Worm (Caenorhabditis elegans) whole organism, mixed stage, embryonic: ENCODE measurements around the gene W02B12.16.
A peak's percentile ranks its signal among the peaks of the same experiment; 100 is the strongest.

Experiments used
- M03D4.4 ChIP-seq: sonication (generic microtip); optimal IDR thresholded peaks from 2 replicates; lab custom pipeline; 2017; ENCODE audit warnings: mild to moderate bottlenecking, missing genetic modification characterization, missing compliant biosample characterization
- bed-3 ChIP-seq: fragments of 200-800 bp; sonication (Bioruptor generic); optimal IDR thresholded peaks from 3 replicates; lab custom pipeline; 2018; ENCODE audit warnings: mild to moderate bottlenecking, missing genetic modification characterization, moderate library complexity, missing compliant biosample characterization
- blmp-1 ChIP-seq: fragments of 150-350 bp; optimal IDR thresholded peaks from 2 replicates; lab custom pipeline; 2014; ENCODE audit warnings: missing biosample characterization, missing genetic modification characterization
- ceh-39 ChIP-seq: fragments of 150-350 bp; optimal IDR thresholded peaks from 2 replicates; lab custom pipeline; 2014; ENCODE audit warnings: missing biosample characterization, missing genetic modification characterization
- ceh-43 ChIP-seq: fragments of 200-800 bp; sonication (Bioruptor generic); optimal IDR thresholded peaks from 2 replicates; lab custom pipeline; 2018; ENCODE audit warnings: mild to moderate bottlenecking, missing genetic modification characterization, moderate library complexity, missing compliant biosample characterization
- ceh-83 ChIP-seq: fragments of 200-800 bp; sonication (Bioruptor generic); optimal IDR thresholded peaks from 2 replicates; lab custom pipeline; 2018; ENCODE audit warnings: mild to moderate bottlenecking, missing genetic modification characterization, missing compliant biosample characterization
- ces-1 ChIP-seq: fragments of 150-350 bp; optimal IDR thresholded peaks from 2 replicates; lab custom pipeline; 2014; ENCODE audit warnings: missing biosample characterization, missing genetic modification reagents, missing genetic modification characterization
- cnd-1 ChIP-seq: fragments of 200-800 bp; sonication (Bioruptor generic); optimal IDR thresholded peaks from 2 replicates; lab custom pipeline; 2018; ENCODE audit warnings: mild to moderate bottlenecking, missing genetic modification characterization, missing compliant biosample characterization
- flh-1 ChIP-seq: fragments of 200-800 bp; sonication (Bioruptor generic); optimal IDR thresholded peaks from 2 replicates; lab custom pipeline; 2018; ENCODE audit warnings: mild to moderate bottlenecking, missing genetic modification characterization, moderate library complexity, missing compliant biosample characterization
- ham-2 ChIP-seq: fragments of 200-800 bp; sonication (Bioruptor generic); optimal IDR thresholded peaks from 2 replicates; lab custom pipeline; 2018; ENCODE audit warnings: mild to moderate bottlenecking, missing genetic modification characterization, missing compliant biosample characterization
- hlh-1 ChIP-seq: fragments of 150-350 bp; optimal IDR thresholded peaks from 2 replicates; lab custom pipeline; 2014; ENCODE audit warnings: missing biosample characterization, missing genetic modification reagents, missing genetic modification characterization
- lin-13 ChIP-seq: fragments of 150-350 bp; optimal IDR thresholded peaks from 2 replicates; lab custom pipeline; 2014; ENCODE audit warnings: missing biosample characterization, missing genetic modification characterization
- lin-32 ChIP-seq: fragments of 200-800 bp; sonication (Bioruptor generic); optimal IDR thresholded peaks from 2 replicates; lab custom pipeline; 2018; ENCODE audit warnings: mild to moderate bottlenecking, missing genetic modification characterization, missing compliant biosample characterization
- mab-5 ChIP-seq: fragments of 150-350 bp; optimal IDR thresholded peaks from 2 replicates; lab custom pipeline; 2014; ENCODE audit warnings: missing biosample characterization, missing genetic modification characterization
- mep-1 ChIP-seq: fragments of 150-350 bp; optimal IDR thresholded peaks from 2 replicates; lab custom pipeline; 2017; ENCODE audit warnings: missing biosample characterization, missing genetic modification reagents, missing genetic modification characterization, inconsistent platforms
- mls-2 ChIP-seq: sonication (generic microtip); optimal IDR thresholded peaks from 2 replicates; lab custom pipeline; 2016; ENCODE audit warnings: mild to moderate bottlenecking, missing genetic modification characterization, moderate library complexity, missing compliant biosample characterization
- nhr-12 ChIP-seq: fragments of 150-350 bp; optimal IDR thresholded peaks from 2 replicates; lab custom pipeline; 2014; ENCODE audit warnings: missing biosample characterization, missing genetic modification characterization
- nhr-2 ChIP-seq: fragments of 150-350 bp; optimal IDR thresholded peaks from 2 replicates; lab custom pipeline; 2014; ENCODE audit warnings: missing biosample characterization, missing genetic modification characterization
- nhr-237 ChIP-seq: fragments of 150-350 bp; optimal IDR thresholded peaks from 2 replicates; lab custom pipeline; 2014; ENCODE audit warnings: missing biosample characterization, missing genetic modification characterization
- nhr-76 ChIP-seq: sonication (generic microtip); optimal IDR thresholded peaks from 2 replicates; lab custom pipeline; 2017; ENCODE audit warnings: missing biosample characterization, missing genetic modification characterization
- pha-4 ChIP-seq: fragments of 150-350 bp; optimal IDR thresholded peaks from 2 replicates; lab custom pipeline; 2018; ENCODE audit warnings: missing biosample characterization, missing genetic modification reagents, missing genetic modification characterization
- sem-2 ChIP-seq: fragments of 200-800 bp; sonication (Bioruptor generic); optimal IDR thresholded peaks from 2 replicates; lab custom pipeline; 2018; ENCODE audit warnings: mild to moderate bottlenecking, missing genetic modification characterization, missing compliant biosample characterization
- snpc-4 ChIP-seq: fragments of 150-350 bp; optimal IDR thresholded peaks from 2 replicates; lab custom pipeline; 2014; ENCODE audit warnings: missing biosample characterization, missing genetic modification characterization
- sptf-1 ChIP-seq: sonication (generic microtip); optimal IDR thresholded peaks from 2 replicates; lab custom pipeline; 2017; ENCODE audit warnings: mild to moderate bottlenecking, missing genetic modification characterization, moderate library complexity, missing compliant biosample characterization
- tbx-8 ChIP-seq: fragments of 200-800 bp; sonication (Bioruptor generic); optimal IDR thresholded peaks from 2 replicates; lab custom pipeline; 2018; ENCODE audit warnings: mild to moderate bottlenecking, missing genetic modification characterization, moderate library complexity, missing compliant biosample characterization
- unc-120 ChIP-seq: sonication (generic microtip); optimal IDR thresholded peaks from 2 replicates; lab custom pipeline; 2017; ENCODE audit warnings: missing genetic modification characterization, missing compliant biosample characterization; ENCODE audit not compliant: poor library complexity, severe bottlenecking
- unc-39 ChIP-seq: fragments of 150-350 bp; optimal IDR thresholded peaks from 2 replicates; lab custom pipeline; 2014; ENCODE audit warnings: missing biosample characterization, missing genetic modification characterization
- unc-62 ChIP-seq: fragments of 150-350 bp; optimal IDR thresholded peaks from 2 replicates; lab custom pipeline; 2014; ENCODE audit warnings: missing biosample characterization, missing genetic modification reagents, missing genetic modification characterization
- zip-8 ChIP-seq: fragments of 150-350 bp; optimal IDR thresholded peaks from 2 replicates; lab custom pipeline; 2014; ENCODE audit warnings: missing biosample characterization, missing genetic modification characterization
- ztf-11 ChIP-seq: fragments of 150-350 bp; optimal IDR thresholded peaks from 2 replicates; lab custom pipeline; 2014; ENCODE audit warnings: missing biosample characterization, missing genetic modification characterization

W02B12.16 gene

DNA sequence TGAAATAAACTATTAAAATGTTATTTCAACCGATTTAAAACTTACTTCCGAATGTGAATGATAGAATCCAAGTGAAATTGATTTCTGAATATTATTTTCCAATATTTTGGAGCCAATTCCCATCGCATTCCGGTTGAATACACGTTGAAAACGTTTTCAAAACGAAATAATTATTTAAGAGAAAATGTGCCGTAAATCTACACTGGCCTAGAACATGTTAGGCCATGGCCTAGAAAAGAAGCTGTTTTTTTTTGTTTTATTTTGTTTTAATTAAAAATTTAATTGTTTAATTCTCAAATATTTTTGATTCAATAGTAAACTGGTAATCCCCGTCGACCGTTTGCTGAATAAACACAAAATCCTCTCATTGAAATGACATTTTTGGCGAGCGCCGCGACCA is 12.4 kb downstream of the W02B12.16 start:
- peak; percentile 29 for TF ChIP-seq ces-1 (GFP tag; lab: Kevin White, UChicago)
- TF ChIP-seq zip-8 (tag; lab: Kevin White, UChicago), result no peak

DNA sequence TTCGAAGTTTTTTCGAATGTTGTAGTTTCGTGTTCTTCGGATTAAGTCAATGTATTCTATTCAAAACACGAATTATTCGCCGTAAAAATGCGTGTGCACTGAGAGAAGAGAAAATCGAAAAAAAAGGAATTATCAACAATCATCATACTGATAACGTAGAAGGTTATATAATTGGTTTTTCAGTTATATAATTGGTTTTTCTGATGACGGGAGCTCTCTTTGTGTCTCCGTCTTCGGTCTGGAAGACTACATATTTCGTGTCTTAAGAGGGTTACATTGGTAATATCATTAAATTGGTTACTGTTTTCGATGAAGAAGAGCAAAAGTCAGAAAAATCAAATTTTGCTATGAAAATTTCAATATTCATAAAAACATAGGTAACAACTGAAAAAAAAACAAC is 16.4 kb downstream of the W02B12.16 start:
- TF ChIP-seq zip-8 (tag; lab: Kevin White, UChicago) (no peak), bed-3 (GFP tag; lab: Kevin White, UChicago) (no peak), unc-120 (tag; lab: Kevin White, UChicago) (no peak), nhr-237 (no peak), ceh-43 (GFP tag; lab: Kevin White, UChicago) (no peak), pha-4 (tag; lab: Kevin White, UChicago) (no peak), sem-2 (GFP tag; lab: Kevin White, UChicago) (no peak), snpc-4 (tag; lab: Kevin White, UChicago) (no peak), nhr-12 (tag; lab: Kevin White, UChicago) (no peak), unc-39 (tag; lab: Kevin White, UChicago) (no peak), tbx-8 (no peak), ceh-83 (GFP tag; lab: Kevin White, UChicago) (no peak), blmp-1 (no peak), nhr-76 (no peak), M03D4.4 (tag; lab: Kevin White, UChicago) (no peak)

DNA sequence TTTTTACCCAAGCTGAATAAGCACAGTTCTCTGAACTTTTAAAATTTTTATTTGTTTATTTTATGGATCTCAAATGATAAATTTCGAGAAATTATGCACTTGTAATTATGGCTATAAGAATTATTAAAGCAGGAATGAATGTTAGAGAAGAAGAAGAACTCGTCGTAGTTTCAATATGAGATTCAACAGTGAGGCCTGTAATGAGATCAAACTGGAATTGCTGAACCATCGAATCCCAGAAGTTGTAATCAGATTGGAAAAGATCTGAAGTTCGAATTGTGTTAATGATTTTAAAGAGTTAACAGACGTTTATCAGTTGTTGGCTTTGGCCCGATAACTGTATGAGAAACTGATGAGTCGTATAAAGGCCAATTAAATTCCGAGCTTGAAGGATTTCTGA is 20.6 kb downstream of the W02B12.16 start:
- no peak for TF ChIP-seq sem-2 (GFP tag; lab: Kevin White, UChicago)
- TF ChIP-seq nhr-2 (tag; lab: Kevin White, UChicago), result no peak
- TF ChIP-seq mep-1, result no peak
- TF ChIP-seq ceh-83 (GFP tag; lab: Kevin White, UChicago), result no peak
- no peak for TF ChIP-seq snpc-4 (tag; lab: Kevin White, UChicago)
- TF ChIP-seq nhr-237, result no peak

DNA sequence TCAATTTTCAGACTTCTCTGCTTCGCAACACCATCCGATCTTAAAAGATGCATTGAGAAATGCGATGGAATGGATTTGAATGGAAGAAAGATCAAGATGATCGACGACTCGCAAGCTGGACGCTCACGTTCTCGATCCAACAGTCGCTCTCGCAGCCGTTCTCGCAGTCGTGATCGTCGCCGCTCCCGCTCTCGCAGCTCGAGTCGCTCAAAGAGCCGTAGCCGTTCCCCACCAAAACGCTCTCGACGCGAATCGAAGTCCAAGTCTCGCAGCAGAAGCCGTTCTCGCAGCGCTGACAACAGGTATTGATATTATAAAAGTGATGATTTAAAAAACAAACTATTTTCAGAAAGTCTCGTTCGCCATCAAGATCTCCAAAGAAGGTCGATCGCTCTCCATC is 21.2 kb downstream of the W02B12.16 start:
- TF ChIP-seq ham-2 (GFP tag; lab: Kevin White, UChicago) (no peak), mls-2 (no peak), unc-120 (tag; lab: Kevin White, UChicago) (no peak), sptf-1 (tag; lab: Kevin White, UChicago) (no peak), hlh-1 (tag; lab: Kevin White, UChicago) (no peak), tbx-8 (no peak), lin-32 (GFP tag; lab: Kevin White, UChicago) (no peak), unc-62 (GFP tag; lab: Kevin White, UChicago) (no peak), mep-1 (no peak), ces-1 (GFP tag; lab: Kevin White, UChicago) (no peak), nhr-12 (tag; lab: Kevin White, UChicago) (no peak), unc-39 (tag; lab: Kevin White, UChicago) (no peak), flh-1 (no peak), ztf-11 (tag; lab: Kevin White, UChicago) (no peak), snpc-4 (tag; lab: Kevin White, UChicago) (no peak), cnd-1 (no peak), M03D4.4 (tag; lab: Kevin White, UChicago) (no peak), lin-13 (tag; lab: Kevin White, UChicago) (no peak)

DNA sequence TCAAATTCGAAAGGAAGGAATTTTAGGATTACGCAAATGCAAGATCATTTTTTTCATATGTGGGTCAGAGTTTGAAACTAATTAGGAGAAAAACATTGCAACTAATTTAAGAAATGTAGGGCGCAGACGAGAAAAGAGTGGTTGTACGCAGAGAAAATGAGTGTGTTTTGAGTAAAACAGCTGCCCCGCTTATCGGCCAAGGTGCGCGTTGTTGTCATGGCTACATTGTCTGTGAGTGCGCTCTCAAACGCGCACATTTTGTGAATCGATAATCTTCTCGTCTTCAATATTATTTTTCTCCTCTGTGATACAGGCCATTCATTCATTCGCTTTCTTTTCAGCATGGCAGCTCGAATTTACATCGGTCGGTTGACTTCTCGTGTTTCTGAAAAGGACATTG is 22.7 kb downstream of the W02B12.16 start:
- TF ChIP-seq lin-32 (GFP tag; lab: Kevin White, UChicago) (no peak), ztf-11 (tag; lab: Kevin White, UChicago) (no peak), ceh-43 (GFP tag; lab: Kevin White, UChicago) (no peak), mab-5 (no peak), sem-2 (GFP tag; lab: Kevin White, UChicago) (no peak), bed-3 (GFP tag; lab: Kevin White, UChicago) (no peak), sptf-1 (tag; lab: Kevin White, UChicago) (no peak), ceh-39 (tag; lab: Kevin White, UChicago) (peak; percentile 9), mep-1 (no peak), ham-2 (GFP tag; lab: Kevin White, UChicago) (no peak), zip-8 (tag; lab: Kevin White, UChicago) (no peak), blmp-1 (no peak), nhr-76 (no peak), hlh-1 (tag; lab: Kevin White, UChicago) (peak; percentile 24), snpc-4 (tag; lab: Kevin White, UChicago) (no peak)
